Worm (Caenorhabditis elegans): ENCODE results near the gene nhr-88.

DNA sequence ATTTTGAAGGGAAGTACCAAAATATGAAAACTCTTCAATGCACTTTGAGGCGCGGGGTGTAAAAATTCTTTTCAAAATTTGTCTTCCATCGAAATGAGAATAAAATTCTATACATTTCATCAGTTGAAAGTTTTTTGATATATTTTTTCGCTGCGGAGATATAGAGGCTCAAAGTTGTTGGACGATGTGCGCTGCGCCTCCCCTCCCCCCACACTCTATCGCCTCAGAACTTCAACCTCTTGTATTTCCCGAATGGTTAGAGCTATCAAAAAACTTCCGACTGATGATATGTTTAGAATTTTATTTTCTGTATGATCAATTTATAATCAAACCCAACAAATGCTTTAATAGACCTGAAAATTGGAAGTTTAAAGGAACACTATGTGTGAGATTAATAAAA lies 27.8 kb upstream of the nhr-88 start:
- TF ChIP-seq him-1 (tag; optimal IDR thresholded peaks at IDR 0.05) = no peak
- TF ChIP-seq W03F9.2 (tag; optimal IDR thresholded peaks at IDR 0.05) = no peak

Data from whole organism, L4/young adult.